Worm (Caenorhabditis elegans) whole organism, L2 larva: ENCODE measurements around the gene hpd-1.

Source experiments
- F13H6.1 ChIP-seq: sonication (generic microtip); optimal IDR thresholded peaks from 2 replicates; lab custom pipeline; 2016; ENCODE audit warnings: missing genetic modification characterization, missing compliant biosample characterization
- Y55F3AM.14 ChIP-seq: fragments of 200-800 bp; sonication (Bioruptor generic); optimal IDR thresholded peaks from 2 replicates; lab custom pipeline; 2018; ENCODE audit warnings: mild to moderate bottlenecking, missing genetic modification characterization, missing compliant biosample characterization
- alr-1 ChIP-seq: fragments of 150-350 bp; optimal IDR thresholded peaks from 2 replicates; lab custom pipeline; 2014; ENCODE audit warnings: missing biosample characterization, missing genetic modification characterization
- ceh-82 ChIP-seq: fragments of 150-350 bp; optimal IDR thresholded peaks from 2 replicates; lab custom pipeline; 2014; ENCODE audit warnings: missing biosample characterization, missing genetic modification characterization
- dmd-4 ChIP-seq: sonication (generic microtip); optimal IDR thresholded peaks from 2 replicates; lab custom pipeline; 2017; ENCODE audit warnings: missing biosample characterization, missing genetic modification characterization
- egl-27 ChIP-seq: sonication (generic microtip); optimal IDR thresholded peaks from 3 replicates; lab custom pipeline; 2017; ENCODE audit warnings: missing biosample characterization, missing genetic modification reagents, missing genetic modification characterization
- elt-1 ChIP-seq: fragments of 150-350 bp; optimal IDR thresholded peaks from 2 replicates; lab custom pipeline; 2014; ENCODE audit warnings: missing biosample characterization, missing genetic modification characterization
- fos-1 ChIP-seq: fragments of 150-350 bp; optimal IDR thresholded peaks from 2 replicates; lab custom pipeline; 2014; ENCODE audit warnings: missing biosample characterization, missing genetic modification characterization
- gmeb-1 ChIP-seq: fragments of 150-350 bp; optimal IDR thresholded peaks from 2 replicates; lab custom pipeline; 2014; ENCODE audit warnings: missing biosample characterization, missing genetic modification characterization
- lin-13 ChIP-seq: fragments of 150-350 bp; optimal IDR thresholded peaks from 2 replicates; lab custom pipeline; 2014; ENCODE audit warnings: missing biosample characterization, missing genetic modification reagents, missing genetic modification characterization
- lin-39 ChIP-seq: fragments of 150-350 bp; optimal IDR thresholded peaks from 2 replicates; lab custom pipeline; 2014; ENCODE audit warnings: missing biosample characterization, missing genetic modification reagents, missing genetic modification characterization
- mab-5 ChIP-seq: fragments of 150-350 bp; optimal IDR thresholded peaks from 2 replicates; lab custom pipeline; 2014; ENCODE audit warnings: missing biosample characterization, missing genetic modification characterization
- nhr-11 ChIP-seq: fragments of 150-350 bp; optimal IDR thresholded peaks from 2 replicates; lab custom pipeline; 2014; ENCODE audit warnings: missing biosample characterization, missing genetic modification characterization
- nhr-12 ChIP-seq: fragments of 150-350 bp; optimal IDR thresholded peaks from 2 replicates; lab custom pipeline; 2014; ENCODE audit warnings: missing biosample characterization, missing genetic modification characterization
- nhr-21 ChIP-seq: fragments of 150-350 bp; optimal IDR thresholded peaks from 2 replicates; lab custom pipeline; 2014; ENCODE audit warnings: missing biosample characterization, missing genetic modification characterization
- nhr-23 ChIP-seq: fragments of 150-350 bp; optimal IDR thresholded peaks from 2 replicates; lab custom pipeline; 2014; ENCODE audit warnings: missing biosample characterization, missing genetic modification reagents, missing genetic modification characterization
- nhr-25 ChIP-seq: fragments of 150-350 bp; sonication (generic microtip); optimal IDR thresholded peaks from 3 replicates; lab custom pipeline; 2014; ENCODE audit warnings: missing biosample characterization, missing genetic modification characterization
- nhr-77 ChIP-seq: fragments of 150-350 bp; optimal IDR thresholded peaks from 2 replicates; lab custom pipeline; 2014; ENCODE audit warnings: missing biosample characterization, missing genetic modification characterization
- peb-1 ChIP-seq: fragments of 150-350 bp; optimal IDR thresholded peaks from 2 replicates; lab custom pipeline; 2014; ENCODE audit warnings: missing biosample characterization, missing genetic modification characterization
- sma-3 ChIP-seq: sonication (generic microtip); optimal IDR thresholded peaks from 2 replicates; lab custom pipeline; 2016; ENCODE audit warnings: missing genetic modification reagents, missing genetic modification characterization, missing compliant biosample characterization
- sma-9 ChIP-seq, 2 experiments: fragments of 150-350 bp in 1 of 2; sonication (generic microtip) in 1 of 2; optimal IDR thresholded peaks; 2 replicates each; lab custom pipeline; 2014 to 2016; ENCODE audit warnings: missing genetic modification characterization in 2 of 2, mild to moderate bottlenecking in 1 of 2, missing biosample characterization in 1 of 2, missing compliant biosample characterization in 1 of 2, missing genetic modification reagents in 1 of 2, moderate library complexity in 1 of 2
- snpc-4 ChIP-seq: fragments of 150-350 bp; optimal IDR thresholded peaks from 2 replicates; lab custom pipeline; 2014; ENCODE audit warnings: missing biosample characterization, missing genetic modification characterization
- unc-39 ChIP-seq: fragments of 150-350 bp; optimal IDR thresholded peaks from 2 replicates; lab custom pipeline; 2014; ENCODE audit warnings: missing biosample characterization, missing genetic modification characterization
- zag-1 ChIP-seq: fragments of 150-350 bp; optimal IDR thresholded peaks from 2 replicates; lab custom pipeline; 2014; ENCODE audit warnings: missing biosample characterization, missing genetic modification characterization
- ztf-1 ChIP-seq: fragments of 200-800 bp; sonication (Bioruptor generic); conservative IDR thresholded peaks from 2 replicates; pipeline ENCODE4 v1.3.6; 2022; ENCODE audit warnings: missing genetic modification characterization, missing compliant biosample characterization
- ztf-11 ChIP-seq: sonication (generic microtip); optimal IDR thresholded peaks from 2 replicates; lab custom pipeline; 2017; ENCODE audit warnings: missing biosample characterization, missing genetic modification characterization

The hpd-1 gene

ce11 chrIII:10536087-10536723 lies 879 bp downstream of the hpd-1 start:
- TF ChIP-seq fos-1 (tag; lab: Kevin White, UChicago): no peak
- TF ChIP-seq snpc-4 (tag; lab: Kevin White, UChicago): peak; percentile 30

- TF ChIP-seq lin-39 (tag; lab: Kevin White, UChicago) (no peak), dmd-4 (tag; lab: Kevin White, UChicago) (no peak), ceh-82 (tag; lab: Kevin White, UChicago) (no peak), Y55F3AM.14 (GFP tag; lab: Kevin White, UChicago) (no peak), nhr-12 (tag; lab: Kevin White, UChicago) (no peak), lin-13 (no peak)
Observed at ce11 chrIII:10537003-10537402, 1.7 kb downstream of the hpd-1 start.

DNA sequence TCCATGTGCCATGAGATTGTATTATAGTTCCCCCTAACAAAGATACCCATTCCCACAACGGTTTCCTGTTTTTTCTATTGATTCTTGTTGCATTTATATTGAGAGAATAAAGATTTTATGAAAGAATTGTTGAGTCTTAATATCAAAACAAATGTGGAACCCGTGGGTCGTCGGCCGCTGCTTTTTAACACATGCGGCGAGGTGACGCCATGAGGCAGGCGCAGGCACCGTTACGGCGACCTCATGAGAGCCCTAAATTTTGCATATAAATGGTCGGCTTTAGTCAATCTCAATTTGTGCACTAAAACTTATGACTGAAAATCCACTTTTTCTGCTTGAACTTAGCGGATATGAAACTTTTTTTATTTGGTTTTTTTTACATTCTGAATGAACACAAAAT lies 2.2 kb downstream of the hpd-1 start:
- TF ChIP-seq sma-3 (GFP tag; lab: Kevin White, UChicago): peak; percentile 33
- no peak for TF ChIP-seq F13H6.1 (tag; lab: Kevin White, UChicago)
- TF ChIP-seq nhr-23 (tag; lab: Kevin White, UChicago): no peak
- TF ChIP-seq nhr-21: peak; percentile 34

- no peak for TF ChIP-seq nhr-25 (tag; lab: Kevin White, UChicago)
- no peak for TF ChIP-seq lin-39 (tag; lab: Kevin White, UChicago)
- no peak for TF ChIP-seq sma-9 (GFP tag; optimal IDR thresholded peaks at IDR 0.05; lab: Kevin White, UChicago)
- no peak for TF ChIP-seq sma-9 (tag; optimal IDR thresholded peaks at IDR 0.05; lab: Kevin White, UChicago)
- TF ChIP-seq peb-1: no peak
- TF ChIP-seq gmeb-1 (tag; lab: Kevin White, UChicago): no peak
Observed at ce11 chrIII:10538757-10539213, 3.5 kb downstream of the hpd-1 start, which contains the start of gene nlp-68. nlp-68 (minus strand) TSS chrIII:10539163.

DNA sequence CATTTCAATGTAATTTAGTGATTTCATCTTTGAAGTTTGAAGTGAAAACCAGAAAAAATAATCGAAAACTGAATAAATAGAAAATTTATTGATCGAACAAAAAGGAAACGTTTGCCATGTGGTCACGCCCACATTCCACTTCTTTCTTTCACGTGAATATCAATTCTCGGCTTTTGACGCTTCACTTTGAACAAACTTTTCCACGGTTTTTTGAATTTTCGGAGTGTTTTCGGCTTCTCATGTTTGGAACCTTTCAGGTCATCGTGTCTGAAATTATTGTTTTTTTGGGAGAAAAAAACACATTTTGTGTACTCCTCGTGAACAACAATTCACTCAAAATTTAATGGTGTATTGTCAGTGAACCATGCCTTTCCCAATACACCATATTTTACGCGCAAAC lies 17.6 kb downstream of the hpd-1 start, which contains the start of gene T21C12.8:
TSS of gene T21C12.8 (minus strand) at position 101 of the 400 bp plus-strand sequence.
- no peak for TF ChIP-seq nhr-11
- TF ChIP-seq nhr-12 (tag; lab: Kevin White, UChicago): no peak
- no peak for TF ChIP-seq elt-1 (tag; lab: Kevin White, UChicago)
- TF ChIP-seq nhr-77: no peak
- no peak for TF ChIP-seq fos-1 (tag; lab: Kevin White, UChicago)
- TF ChIP-seq zag-1 (tag; lab: Kevin White, UChicago): no peak
- TF ChIP-seq F13H6.1 (tag; lab: Kevin White, UChicago): no peak
- no peak for TF ChIP-seq alr-1 (tag; lab: Kevin White, UChicago)

DNA sequence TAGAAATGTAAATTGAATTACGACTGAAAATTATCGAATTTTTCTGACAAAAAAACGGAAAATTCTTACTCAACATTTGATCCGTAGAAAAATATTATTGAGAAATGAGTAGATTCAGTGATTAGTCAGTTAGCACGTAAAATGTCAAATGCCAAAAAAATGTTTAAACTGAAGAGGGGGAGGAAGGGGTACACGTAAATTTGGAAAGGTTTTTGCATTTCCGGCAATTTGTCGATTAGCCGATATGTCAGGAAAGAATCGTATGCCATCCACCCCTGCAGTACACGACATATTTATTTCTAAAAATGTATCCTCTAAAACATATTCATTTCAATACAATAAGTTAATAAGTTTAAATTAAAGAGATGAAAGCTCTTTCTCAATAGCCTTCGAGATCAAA lies 22.6 kb downstream of the hpd-1 start, which contains the start of gene T21C12.4:
TSS of gene T21C12.4 (minus strand) at position 101 of the 400 bp plus-strand sequence.
- TF ChIP-seq dmd-4 (tag; lab: Kevin White, UChicago) (no peak), Y55F3AM.14 (GFP tag; lab: Kevin White, UChicago) (no peak), gmeb-1 (tag; lab: Kevin White, UChicago) (no peak), sma-9 (GFP tag; optimal IDR thresholded peaks at IDR 0.05; lab: Kevin White, UChicago) (no peak), sma-9 (tag; optimal IDR thresholded peaks at IDR 0.05; lab: Kevin White, UChicago) (no peak), lin-13 (no peak), nhr-21 (no peak), ztf-11 (tag; lab: Kevin White, UChicago) (no peak), unc-39 (tag; lab: Kevin White, UChicago) (no peak), egl-27 (tag; lab: Kevin White, UChicago) (no peak), mab-5 (tag; lab: Kevin White, UChicago) (no peak)
- TF ChIP-seq, all 48 proteins: peak for 0

- no peak for TF ChIP-seq zag-1 (tag; lab: Kevin White, UChicago)
- no peak for TF ChIP-seq elt-1 (tag; lab: Kevin White, UChicago)
- no peak for TF ChIP-seq ztf-1 (GFP tag; lab: Robert Waterston, UW)
- TF ChIP-seq sma-9 (GFP tag; optimal IDR thresholded peaks at IDR 0.05; lab: Kevin White, UChicago): no peak
- no peak for TF ChIP-seq sma-9 (tag; optimal IDR thresholded peaks at IDR 0.05; lab: Kevin White, UChicago)
- TF ChIP-seq fos-1 (tag; lab: Kevin White, UChicago): no peak
- TF ChIP-seq, all 48 proteins: peak for 0
Observed at ce11 chrIII:10560296-10560695, 25.0 kb downstream of the hpd-1 start, which contains the start of gene rab-30. rab-30 (plus strand) TSS chrIII:10560596.
